Worm (Caenorhabditis elegans) whole organism, L2 larva: ENCODE measurements around the gene C16C8.26.

ENCODE experiments used
- F13H6.1 ChIP-seq: sonication (generic microtip); optimal IDR thresholded peaks from 2 replicates; lab custom pipeline; 2016; ENCODE audit warnings: missing genetic modification characterization, missing compliant biosample characterization
- R02D3.7 ChIP-seq: fragments of 150-350 bp; optimal IDR thresholded peaks from 2 replicates; lab custom pipeline; 2014; ENCODE audit warnings: missing biosample characterization, missing genetic modification characterization
- Y55F3AM.14 ChIP-seq: fragments of 200-800 bp; sonication (Bioruptor generic); optimal IDR thresholded peaks from 2 replicates; lab custom pipeline; 2018; ENCODE audit warnings: mild to moderate bottlenecking, missing genetic modification characterization, missing compliant biosample characterization
- alr-1 ChIP-seq: fragments of 150-350 bp; optimal IDR thresholded peaks from 2 replicates; lab custom pipeline; 2014; ENCODE audit warnings: missing biosample characterization, missing genetic modification characterization
- blmp-1 ChIP-seq: sonication (generic microtip); optimal IDR thresholded peaks from 2 replicates; lab custom pipeline; 2017; ENCODE audit warnings: missing genetic modification characterization, mild to moderate bottlenecking, missing compliant biosample characterization, antibody characterized with exemption, moderate library complexity; ENCODE audit not compliant: insufficient read depth
- ceh-16 ChIP-seq: fragments of 150-350 bp; optimal IDR thresholded peaks from 2 replicates; lab custom pipeline; 2014; ENCODE audit warnings: missing biosample characterization, missing genetic modification characterization
- ceh-82 ChIP-seq: fragments of 150-350 bp; optimal IDR thresholded peaks from 2 replicates; lab custom pipeline; 2014; ENCODE audit warnings: missing biosample characterization, missing genetic modification characterization
- crh-2 ChIP-seq: sonication (generic microtip); optimal IDR thresholded peaks from 2 replicates; lab custom pipeline; 2017; ENCODE audit warnings: missing biosample characterization, missing genetic modification characterization
- dmd-4 ChIP-seq: sonication (generic microtip); optimal IDR thresholded peaks from 2 replicates; lab custom pipeline; 2017; ENCODE audit warnings: missing biosample characterization, missing genetic modification characterization
- elt-1 ChIP-seq: fragments of 150-350 bp; optimal IDR thresholded peaks from 2 replicates; lab custom pipeline; 2014; ENCODE audit warnings: missing biosample characterization, missing genetic modification characterization
- fos-1 ChIP-seq: fragments of 150-350 bp; optimal IDR thresholded peaks from 2 replicates; lab custom pipeline; 2014; ENCODE audit warnings: missing biosample characterization, missing genetic modification characterization
- gmeb-1 ChIP-seq: fragments of 150-350 bp; optimal IDR thresholded peaks from 2 replicates; lab custom pipeline; 2014; ENCODE audit warnings: missing biosample characterization, missing genetic modification characterization
- lin-11 ChIP-seq: fragments of 150-350 bp; sonication (generic microtip); optimal IDR thresholded peaks from 2 replicates; lab custom pipeline; 2014; ENCODE audit warnings: missing biosample characterization, missing genetic modification characterization, inconsistent platforms, mixed read lengths
- lin-13 ChIP-seq: fragments of 150-350 bp; optimal IDR thresholded peaks from 2 replicates; lab custom pipeline; 2014; ENCODE audit warnings: missing biosample characterization, missing genetic modification reagents, missing genetic modification characterization
- lsy-2 ChIP-seq, 2 experiments: fragments of 150-350 bp in 1 of 2; sonication (generic microtip) in 1 of 2; optimal IDR thresholded peaks; 2 replicates each; lab custom pipeline; 2014 to 2017; ENCODE audit warnings: missing biosample characterization in 2 of 2, missing genetic modification characterization in 2 of 2
- mab-5 ChIP-seq: fragments of 150-350 bp; optimal IDR thresholded peaks from 2 replicates; lab custom pipeline; 2014; ENCODE audit warnings: missing biosample characterization, missing genetic modification characterization
- nhr-10 ChIP-seq: sonication (generic microtip); optimal IDR thresholded peaks from 2 replicates; lab custom pipeline; 2017; ENCODE audit warnings: missing biosample characterization, missing genetic modification characterization
- nhr-12 ChIP-seq: fragments of 150-350 bp; optimal IDR thresholded peaks from 2 replicates; lab custom pipeline; 2014; ENCODE audit warnings: missing biosample characterization, missing genetic modification characterization
- nhr-25 ChIP-seq: fragments of 150-350 bp; sonication (generic microtip); optimal IDR thresholded peaks from 3 replicates; lab custom pipeline; 2014; ENCODE audit warnings: missing biosample characterization, missing genetic modification characterization
- nhr-6 ChIP-seq: fragments of 150-350 bp; optimal IDR thresholded peaks from 2 replicates; lab custom pipeline; 2014; ENCODE audit warnings: missing biosample characterization, missing genetic modification characterization
- peb-1 ChIP-seq: fragments of 150-350 bp; optimal IDR thresholded peaks from 2 replicates; lab custom pipeline; 2014; ENCODE audit warnings: missing biosample characterization, missing genetic modification characterization
- sem-4 ChIP-seq: fragments of 150-350 bp; optimal IDR thresholded peaks from 2 replicates; lab custom pipeline; 2014; ENCODE audit warnings: missing biosample characterization, missing genetic modification reagents, missing genetic modification characterization
- skn-1 ChIP-seq: sonication (generic microtip); optimal IDR thresholded peaks from 2 replicates; lab custom pipeline; 2017; ENCODE audit warnings: missing biosample characterization, missing genetic modification characterization
- sma-3 ChIP-seq: sonication (generic microtip); optimal IDR thresholded peaks from 2 replicates; lab custom pipeline; 2016; ENCODE audit warnings: missing genetic modification reagents, missing genetic modification characterization, missing compliant biosample characterization
- sma-9 ChIP-seq, 2 experiments: fragments of 150-350 bp in 1 of 2; sonication (generic microtip) in 1 of 2; optimal IDR thresholded peaks; 2 replicates each; lab custom pipeline; 2014 to 2016; ENCODE audit warnings: missing genetic modification characterization in 2 of 2, mild to moderate bottlenecking in 1 of 2, missing biosample characterization in 1 of 2, missing compliant biosample characterization in 1 of 2, missing genetic modification reagents in 1 of 2, moderate library complexity in 1 of 2
- snpc-4 ChIP-seq: fragments of 150-350 bp; optimal IDR thresholded peaks from 2 replicates; lab custom pipeline; 2014; ENCODE audit warnings: missing biosample characterization, missing genetic modification characterization
- unc-39 ChIP-seq: fragments of 150-350 bp; optimal IDR thresholded peaks from 2 replicates; lab custom pipeline; 2014; ENCODE audit warnings: missing biosample characterization, missing genetic modification characterization
- unc-55 ChIP-seq: fragments of 150-350 bp; sonication (generic microtip); optimal IDR thresholded peaks from 3 replicates; lab custom pipeline; 2014; ENCODE audit warnings: missing biosample characterization, missing genetic modification reagents, missing genetic modification characterization
- unc-62 ChIP-seq: fragments of 150-350 bp; optimal IDR thresholded peaks from 2 replicates; lab custom pipeline; 2014; ENCODE audit warnings: missing biosample characterization, missing genetic modification reagents, missing genetic modification characterization
- zag-1 ChIP-seq: fragments of 150-350 bp; optimal IDR thresholded peaks from 2 replicates; lab custom pipeline; 2014; ENCODE audit warnings: missing biosample characterization, missing genetic modification characterization
- ztf-1 ChIP-seq: fragments of 200-800 bp; sonication (Bioruptor generic); conservative IDR thresholded peaks from 2 replicates; pipeline ENCODE4 v1.3.6; 2022; ENCODE audit warnings: missing genetic modification characterization, missing compliant biosample characterization
- ztf-11 ChIP-seq: sonication (generic microtip); optimal IDR thresholded peaks from 2 replicates; lab custom pipeline; 2017; ENCODE audit warnings: missing biosample characterization, missing genetic modification characterization

C16C8.26 gene

ce11 chrII:3447906-3448305 is 10.2 kb downstream of the C16C8.26 start, which contains the start of gene C16C8.21:
Gene C16C8.21, plus strand, starts transcription at chrII:3448206.
- TF ChIP-seq R02D3.7 (tag; lab: Kevin White, UChicago), result no peak
- no peak for TF ChIP-seq sem-4 (tag; lab: Kevin White, UChicago)
- no peak for TF ChIP-seq F13H6.1 (tag; lab: Kevin White, UChicago)

ce11 chrII:3446647-3447046 is 11.5 kb downstream of the C16C8.26 start, which contains the start of the genes C16C8.20 and gldi-6:
Gene C16C8.20, plus strand, starts transcription at chrII:3446947.
Gene gldi-6, plus strand, starts transcription at chrII:3446947.
- TF ChIP-seq ztf-11 (no peak), unc-55 (GFP tag; lab: Kevin White, UChicago) (no peak), unc-62 (GFP tag; lab: Kevin White, UChicago) (no peak)
- TF ChIP-seq, all 48 proteins: peak for 0

- TF ChIP-seq ceh-16 (tag; lab: Kevin White, UChicago) (no peak), elt-1 (tag; lab: Kevin White, UChicago) (no peak), zag-1 (no peak), mab-5 (no peak), nhr-25 (tag; lab: Kevin White, UChicago) (no peak), lsy-2 (tag; optimal IDR thresholded peaks at IDR 0.05; lab: Kevin White, UChicago) (no peak), ceh-82 (no peak), gmeb-1 (tag; lab: Kevin White, UChicago) (no peak), unc-55 (GFP tag; lab: Kevin White, UChicago) (no peak), unc-39 (no peak), Y55F3AM.14 (GFP tag; lab: Kevin White, UChicago) (no peak), sma-9 (GFP tag; optimal IDR thresholded peaks at IDR 0.05; lab: Kevin White, UChicago) (no peak), sma-9 (tag; optimal IDR thresholded peaks at IDR 0.05; lab: Kevin White, UChicago) (no peak), crh-2 (tag; lab: Kevin White, UChicago) (no peak), nhr-12 (tag; lab: Kevin White, UChicago) (no peak), peb-1 (tag; lab: Kevin White, UChicago) (no peak), ztf-1 (GFP tag; lab: Robert Waterston, UW) (no peak), lin-13 (GFP tag; lab: Kevin White, UChicago) (no peak), ztf-11 (no peak), nhr-10 (tag; lab: Kevin White, UChicago) (no peak)
These were observed 12.8 kb downstream of the C16C8.26 start, which contains the start of the genes C16C8.5 and C16C8.16 for ce11 chrII:3445285-3445806. Gene C16C8.5, minus strand, starts transcription at chrII:3445385. Gene C16C8.16, plus strand, starts transcription at chrII:3445756.

ce11 chrII:3444280-3444679 is 13.8 kb downstream of the C16C8.26 start, which contains the start of gene C16C8.4:
Gene C16C8.4, minus strand, starts transcription at chrII:3444380.
- TF ChIP-seq dmd-4 (tag; lab: Kevin White, UChicago) (no peak), snpc-4 (tag; lab: Kevin White, UChicago) (no peak), ceh-16 (tag; lab: Kevin White, UChicago) (no peak), fos-1 (tag; lab: Kevin White, UChicago) (no peak)
- TF ChIP-seq, all 48 proteins: peak for 0

ce11 chrII:3443154-3443553 is 15.0 kb downstream of the C16C8.26 start, which contains the start of gene C16C8.22:
Gene C16C8.22, minus strand, starts transcription at chrII:3443254.
- TF ChIP-seq F13H6.1 (tag; lab: Kevin White, UChicago) (no peak), unc-62 (GFP tag; lab: Kevin White, UChicago) (no peak), peb-1 (tag; lab: Kevin White, UChicago) (no peak), elt-1 (tag; lab: Kevin White, UChicago) (no peak)

ce11 chrII:3441377-3441776 is 16.7 kb downstream of the C16C8.26 start, which contains the start of gene C16C8.27:
Gene C16C8.27, plus strand, starts transcription at chrII:3441677.
- no peak for TF ChIP-seq alr-1
- TF ChIP-seq R02D3.7 (tag; lab: Kevin White, UChicago), result no peak
- no peak for TF ChIP-seq lin-11 (tag; lab: Kevin White, UChicago)
- no peak for TF ChIP-seq Y55F3AM.14 (GFP tag; lab: Kevin White, UChicago)
- no peak for TF ChIP-seq nhr-6 (tag; lab: Kevin White, UChicago)
- no peak for TF ChIP-seq ztf-1 (GFP tag; lab: Robert Waterston, UW)

- TF ChIP-seq nhr-25 (tag; lab: Kevin White, UChicago), result no peak
- TF ChIP-seq sma-3 (GFP tag; lab: Kevin White, UChicago), result no peak
- no peak for TF ChIP-seq skn-1 (tag; lab: Kevin White, UChicago)
- no peak for TF ChIP-seq blmp-1
- no peak for TF ChIP-seq gmeb-1 (tag; lab: Kevin White, UChicago)
These were observed 17.5 kb downstream of the C16C8.26 start, which contains the start of gene C16C8.17 for ce11 chrII:3440641-3440926. Gene C16C8.17, plus strand, starts transcription at chrII:3440827.
